Worm (Caenorhabditis elegans) whole organism, L3 larva: Measurements from ENCODE around the gene ccdc-149.

Experiments used
- R02D3.7 ChIP-seq: fragments of 150-350 bp; optimal IDR thresholded peaks from 2 replicates; lab custom pipeline; 2014; ENCODE audit warnings: missing biosample characterization, missing genetic modification characterization
- ceh-16 ChIP-seq: sonication (generic microtip); optimal IDR thresholded peaks from 2 replicates; lab custom pipeline; 2017; ENCODE audit warnings: missing biosample characterization, missing genetic modification characterization
- ceh-82 ChIP-seq: fragments of 150-350 bp; optimal IDR thresholded peaks from 2 replicates; lab custom pipeline; 2014; ENCODE audit warnings: missing biosample characterization, missing genetic modification characterization
- ceh-9 ChIP-seq: sonication (generic microtip); optimal IDR thresholded peaks from 2 replicates; lab custom pipeline; 2018; ENCODE audit warnings: missing biosample characterization, missing genetic modification characterization
- daf-12 ChIP-seq: fragments of 150-350 bp; optimal IDR thresholded peaks from 2 replicates; lab custom pipeline; 2014; ENCODE audit warnings: missing biosample characterization, missing genetic modification reagents, missing genetic modification characterization
- egl-27 ChIP-seq: sonication (generic microtip); optimal IDR thresholded peaks from 4 replicates; lab custom pipeline; 2017; ENCODE audit warnings: missing biosample characterization, missing genetic modification reagents, missing genetic modification characterization
- elt-1 ChIP-seq: fragments of 150-350 bp; optimal IDR thresholded peaks from 2 replicates; lab custom pipeline; 2014; ENCODE audit warnings: missing biosample characterization, missing genetic modification characterization
- eor-1 ChIP-seq, 2 experiments: fragments of 150-350 bp; optimal IDR thresholded peaks; 2 replicates each; lab custom pipeline; 2014 to 2018; ENCODE audit warnings: missing biosample characterization in 2 of 2, missing genetic modification characterization in 2 of 2
- fos-1 ChIP-seq: fragments of 150-350 bp; optimal IDR thresholded peaks from 2 replicates; lab custom pipeline; 2014; ENCODE audit warnings: missing biosample characterization, missing genetic modification characterization
- hmg-11 ChIP-seq: sonication (generic microtip); optimal IDR thresholded peaks from 2 replicates; lab custom pipeline; 2016; ENCODE audit warnings: missing genetic modification characterization, missing compliant biosample characterization
- jun-1 ChIP-seq: fragments of 150-350 bp; optimal IDR thresholded peaks from 2 replicates; lab custom pipeline; 2014; ENCODE audit warnings: missing biosample characterization, missing genetic modification reagents, missing genetic modification characterization
- lin-15B ChIP-seq: fragments of 150-350 bp; optimal IDR thresholded peaks from 2 replicates; lab custom pipeline; 2014; ENCODE audit warnings: missing biosample characterization, missing genetic modification characterization
- mdl-1 ChIP-seq: fragments of 150-350 bp; optimal IDR thresholded peaks from 2 replicates; lab custom pipeline; 2014; ENCODE audit warnings: missing biosample characterization, missing genetic modification characterization
- mml-1 ChIP-seq: fragments of 150-350 bp; sonication (generic microtip); optimal IDR thresholded peaks from 3 replicates; lab custom pipeline; 2014; ENCODE audit warnings: missing biosample characterization, missing genetic modification characterization
- nfya-1 ChIP-seq: sonication (generic microtip); optimal IDR thresholded peaks from 2 replicates; lab custom pipeline; 2017; ENCODE audit warnings: missing genetic modification characterization, mild to moderate bottlenecking, missing compliant biosample characterization, antibody characterized with exemption, moderate library complexity; ENCODE audit not compliant: insufficient read depth
- nhr-11 ChIP-seq: fragments of 150-350 bp; optimal IDR thresholded peaks from 2 replicates; lab custom pipeline; 2014; ENCODE audit warnings: missing biosample characterization, missing genetic modification characterization
- nhr-12 ChIP-seq: fragments of 150-350 bp; optimal IDR thresholded peaks from 2 replicates; lab custom pipeline; 2014; ENCODE audit warnings: missing biosample characterization, missing genetic modification characterization
- nhr-23 ChIP-seq: fragments of 150-350 bp; optimal IDR thresholded peaks from 2 replicates; lab custom pipeline; 2014; ENCODE audit warnings: missing biosample characterization, missing genetic modification reagents, missing genetic modification characterization
- nhr-237 ChIP-seq: fragments of 150-350 bp; optimal IDR thresholded peaks from 2 replicates; lab custom pipeline; 2014; ENCODE audit warnings: missing biosample characterization, missing genetic modification characterization
- nhr-25 ChIP-seq: sonication (generic microtip); optimal IDR thresholded peaks from 2 replicates; lab custom pipeline; 2017; ENCODE audit warnings: missing biosample characterization, missing genetic modification characterization
- nhr-28 ChIP-seq: fragments of 150-350 bp; optimal IDR thresholded peaks from 2 replicates; lab custom pipeline; 2014; ENCODE audit warnings: missing biosample characterization, missing genetic modification characterization
- nhr-43 ChIP-seq: sonication (generic microtip); optimal IDR thresholded peaks from 2 replicates; lab custom pipeline; 2016; ENCODE audit warnings: mild to moderate bottlenecking, missing genetic modification characterization, missing compliant biosample characterization; ENCODE audit not compliant: poor library complexity, severe bottlenecking
- nhr-67 ChIP-seq: fragments of 150-350 bp; optimal IDR thresholded peaks from 2 replicates; lab custom pipeline; 2014; ENCODE audit warnings: missing biosample characterization, missing genetic modification characterization
- nhr-76 ChIP-seq: fragments of 150-350 bp; sonication (generic microtip); optimal IDR thresholded peaks from 5 replicates; lab custom pipeline; 2014; ENCODE audit warnings: missing biosample characterization, missing genetic modification characterization
- pqm-1 ChIP-seq: fragments of 150-350 bp; optimal IDR thresholded peaks from 2 replicates; lab custom pipeline; 2017; ENCODE audit warnings: missing biosample characterization, missing genetic modification characterization, inconsistent platforms
- sea-2 ChIP-seq: fragments of 150-350 bp; sonication (generic microtip); optimal IDR thresholded peaks from 4 replicates; lab custom pipeline; 2014; ENCODE audit warnings: missing biosample characterization, missing genetic modification reagents, missing genetic modification characterization
- skn-1 ChIP-seq: fragments of 150-350 bp; optimal IDR thresholded peaks from 2 replicates; lab custom pipeline; 2014; ENCODE audit warnings: missing biosample characterization, missing genetic modification characterization
- snpc-4 ChIP-seq: fragments of 150-350 bp; optimal IDR thresholded peaks from 2 replicates; lab custom pipeline; 2014; ENCODE audit warnings: missing biosample characterization, missing genetic modification characterization
- tbx-2 ChIP-seq: sonication (generic microtip); optimal IDR thresholded peaks from 2 replicates; lab custom pipeline; 2016; ENCODE audit warnings: mild to moderate bottlenecking, missing genetic modification characterization, missing compliant biosample characterization
- unc-39 ChIP-seq: sonication (generic microtip); optimal IDR thresholded peaks from 4 replicates; lab custom pipeline; 2017; ENCODE audit warnings: missing biosample characterization, missing genetic modification characterization
- unc-62 ChIP-seq: fragments of 150-350 bp; sonication (generic microtip); optimal IDR thresholded peaks from 4 replicates; lab custom pipeline; 2014; ENCODE audit warnings: missing biosample characterization, missing genetic modification reagents, missing genetic modification characterization
- zag-1 ChIP-seq: fragments of 150-350 bp; optimal IDR thresholded peaks from 2 replicates; lab custom pipeline; 2014; ENCODE audit warnings: missing biosample characterization, missing genetic modification characterization
- ztf-11 ChIP-seq: fragments of 150-350 bp; optimal IDR thresholded peaks from 2 replicates; lab custom pipeline; 2014; ENCODE audit warnings: missing biosample characterization, missing genetic modification characterization
- ztf-4 ChIP-seq: fragments of 150-350 bp; optimal IDR thresholded peaks from 2 replicates; lab custom pipeline; 2014; ENCODE audit warnings: missing biosample characterization, missing genetic modification characterization

ccdc-149 gene

ce11 chrX:11546445-11547275 is 35.4 kb upstream of the ccdc-149 start, which contains the start of gene selt-1.1 (continued):
- TF ChIP-seq nhr-12 (tag; lab: Kevin White, UChicago): no peak
- TF ChIP-seq nfya-1: peak; percentile 66
- TF ChIP-seq elt-1: no peak
- TF ChIP-seq nhr-237: no peak
- no peak for TF ChIP-seq ceh-82 (tag; lab: Kevin White, UChicago)
- TF ChIP-seq unc-39: no peak
- no peak for TF ChIP-seq unc-62 (GFP tag; lab: Kevin White, UChicago)
- TF ChIP-seq nhr-25: peak; percentile 85
- TF ChIP-seq eor-1 (tag; optimal IDR thresholded peaks at IDR 0.05; lab: Kevin White, UChicago): no peak
- no peak for TF ChIP-seq nhr-28 (tag; lab: Kevin White, UChicago)
- TF ChIP-seq snpc-4 (tag; lab: Kevin White, UChicago): no peak
- no peak for TF ChIP-seq ztf-4 (tag; lab: Kevin White, UChicago)
- no peak for TF ChIP-seq egl-27 (tag; lab: Kevin White, UChicago)
- no peak for TF ChIP-seq ztf-11
- TF ChIP-seq daf-12: no peak
- TF ChIP-seq R02D3.7 (tag; lab: Kevin White, UChicago): no peak
- TF ChIP-seq mdl-1: peak; percentile 4
- no peak for TF ChIP-seq ceh-9 (tag; lab: Kevin White, UChicago)
- no peak for TF ChIP-seq zag-1 (tag; lab: Kevin White, UChicago)
- peak; percentile 72 for TF ChIP-seq jun-1 (tag; lab: Kevin White, UChicago)
- no peak for TF ChIP-seq mml-1
- no peak for TF ChIP-seq ceh-16
- TF ChIP-seq skn-1 (tag; lab: Kevin White, UChicago): no peak
- TF ChIP-seq pqm-1 (tag; lab: Kevin White, UChicago): peak; percentile 85

- no peak for TF ChIP-seq hmg-11 (tag; lab: Kevin White, UChicago)
- TF ChIP-seq, all 47 proteins: peak for 0
Measured at ce11 chrX:11541690-11542089, 30.4 kb upstream of the ccdc-149 start.

DNA sequence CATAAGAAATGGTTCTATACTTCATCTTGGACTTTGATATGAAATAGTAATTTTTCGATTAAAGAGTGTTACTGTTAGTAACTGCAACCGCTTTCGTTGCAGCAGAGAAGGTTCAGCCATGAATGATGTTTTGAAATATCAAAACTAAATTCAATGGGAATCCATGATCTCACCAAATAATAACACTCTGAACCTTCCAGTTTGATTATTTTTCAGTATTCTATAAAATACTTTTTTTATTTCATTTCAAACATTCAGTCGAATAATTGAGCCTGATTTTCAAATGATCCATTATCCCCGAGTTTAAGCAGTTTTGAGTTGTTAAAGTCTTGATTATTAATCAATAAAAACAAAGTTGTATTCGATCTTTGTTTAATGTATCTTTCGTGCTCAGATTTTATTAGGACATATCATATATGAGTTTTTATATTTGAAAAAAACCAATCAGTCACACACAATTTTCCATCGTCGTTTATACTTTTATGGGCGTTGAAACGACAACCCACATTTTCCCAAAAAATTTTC is 26.1 kb upstream of the ccdc-149 start, which contains the start of gene gcp-2.2:
gcp-2.2 (plus strand) TSS at position 475 of the 525 bp plus-strand sequence.
- TF ChIP-seq nhr-67 (tag; lab: Kevin White, UChicago): no peak
- TF ChIP-seq ztf-4 (tag; lab: Kevin White, UChicago): no peak
- TF ChIP-seq nhr-76 (tag; lab: Kevin White, UChicago): no peak
- TF ChIP-seq mdl-1: no peak
- no peak for TF ChIP-seq ztf-11
- TF ChIP-seq lin-15B: no peak
- TF ChIP-seq egl-27 (tag; lab: Kevin White, UChicago): no peak
- TF ChIP-seq daf-12: no peak
- TF ChIP-seq tbx-2 (tag; lab: Kevin White, UChicago): no peak
- no peak for TF ChIP-seq ceh-16
- TF ChIP-seq sea-2 (GFP tag; lab: Kevin White, UChicago): no peak
- no peak for TF ChIP-seq R02D3.7 (tag; lab: Kevin White, UChicago)
- no peak for TF ChIP-seq pqm-1 (tag; lab: Kevin White, UChicago)
- TF ChIP-seq nhr-43 (tag; lab: Kevin White, UChicago): no peak
- no peak for TF ChIP-seq hmg-11 (tag; lab: Kevin White, UChicago)
- TF ChIP-seq, all 47 proteins: peak for 0

- TF ChIP-seq nhr-11 (tag; lab: Kevin White, UChicago) (no peak), eor-1 (tag; optimal IDR thresholded peaks at IDR 0.05; lab: Kevin White, UChicago) (no peak), zag-1 (tag; lab: Kevin White, UChicago) (no peak), mml-1 (no peak), ceh-9 (tag; lab: Kevin White, UChicago) (no peak), lin-15B (no peak), fos-1 (tag; lab: Kevin White, UChicago) (no peak), snpc-4 (tag; lab: Kevin White, UChicago) (no peak), nhr-25 (peak; percentile 11), nhr-23 (peak; percentile 15), nhr-43 (tag; lab: Kevin White, UChicago) (no peak)
Measured at ce11 chrX:11536408-11536807, 25.2 kb upstream of the ccdc-149 start, which contains the start of gene C35C5.9. TSS of gene C35C5.9 (plus strand) at chrX:11536568.
